Worm (Caenorhabditis elegans): ENCODE results near the gene fbxb-49.
"Not testable (repeated sequence)": the region's sequence is repeated elsewhere in the genome, so short reads cannot be mapped to it uniquely, and the experiment has no call there.

fbxb-49 gene

DNA sequence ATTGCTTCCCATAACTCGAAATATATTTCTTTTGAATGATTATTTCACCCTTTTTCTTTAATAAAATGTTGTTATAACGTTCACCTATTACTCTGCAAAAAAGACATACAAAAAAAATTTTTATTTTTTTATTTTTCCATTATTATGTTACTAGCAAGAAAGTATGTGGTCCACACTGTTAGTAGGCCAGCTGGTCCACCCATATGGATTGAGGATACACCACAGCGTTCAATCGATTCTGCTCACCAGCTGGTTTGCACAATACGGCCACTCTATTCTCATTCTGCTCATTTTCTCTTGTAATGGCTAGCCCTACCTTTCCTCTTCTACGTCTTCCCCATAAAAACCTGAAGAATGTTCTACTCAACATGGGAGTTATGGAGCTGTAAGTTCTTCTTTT lies 29.7 kb upstream of the fbxb-49 start, which contains the start of gene fbxb-44:
TSS of gene fbxb-44 (plus strand) at position 301 of the 400 bp plus-strand sequence.
- no peak for TF ChIP-seq hnd-1 (tag; optimal IDR thresholded peaks at IDR 0.05)

DNA sequence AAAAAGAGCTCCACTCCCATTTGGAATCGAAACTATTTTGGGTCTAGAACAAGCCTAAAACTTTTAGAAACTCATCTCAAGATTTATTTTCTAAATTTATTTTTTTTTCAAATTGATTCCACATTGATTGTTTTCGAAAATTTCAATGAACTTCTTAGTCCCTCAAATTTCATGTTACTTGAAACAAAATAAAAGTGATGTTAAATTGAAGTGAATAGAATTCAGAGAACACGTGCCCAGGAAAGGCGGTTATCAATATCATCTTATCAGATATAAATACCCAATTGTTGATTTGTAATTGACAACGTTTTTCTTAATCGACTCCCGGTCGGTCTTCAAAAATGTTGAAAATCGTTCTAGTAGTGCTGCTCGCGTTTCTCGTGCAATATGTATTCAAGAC lies 27.7 kb upstream of the fbxb-49 start, which contains the start of gene poml-4:
TSS of gene poml-4 (plus strand) at position 301 of the 400 bp plus-strand sequence.
- not testable (repeated sequence) for TF ChIP-seq ceh-36 (tag; optimal IDR thresholded peaks at IDR 0.05); aly-1 (tag; optimal IDR thresholded peaks at IDR 0.05); flt-1 (GFP tag; IDR thresholded peaks at IDR 0.05)

DNA sequence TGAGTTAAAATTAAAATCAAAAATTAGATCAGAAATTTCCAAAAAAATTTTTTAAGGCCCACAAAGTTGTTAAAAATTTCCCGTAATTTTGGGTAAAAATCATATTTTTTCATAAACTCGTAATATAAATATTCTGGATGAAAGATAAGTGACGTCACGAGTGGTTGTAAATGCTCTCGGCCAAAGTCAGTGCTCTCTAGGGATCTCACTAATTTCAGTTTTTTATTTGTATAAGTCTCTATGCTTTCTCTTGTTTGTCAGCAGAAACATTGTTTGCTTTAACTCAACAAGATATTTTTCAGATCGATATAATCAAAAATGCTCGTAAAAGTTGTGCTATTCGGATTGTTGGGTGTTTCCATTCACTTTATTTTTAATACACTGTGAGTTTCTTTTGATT lies 25.1 kb upstream of the fbxb-49 start, which contains the start of gene K05F6.4:
TSS of gene K05F6.4 (plus strand) at position 301 of the 400 bp plus-strand sequence.
- not testable (repeated sequence) for TF ChIP-seq aly-1 (tag; optimal IDR thresholded peaks at IDR 0.05); ama-1 (optimal IDR thresholded peaks at IDR 0.05); hnd-1 (tag; optimal IDR thresholded peaks at IDR 0.05)

DNA sequence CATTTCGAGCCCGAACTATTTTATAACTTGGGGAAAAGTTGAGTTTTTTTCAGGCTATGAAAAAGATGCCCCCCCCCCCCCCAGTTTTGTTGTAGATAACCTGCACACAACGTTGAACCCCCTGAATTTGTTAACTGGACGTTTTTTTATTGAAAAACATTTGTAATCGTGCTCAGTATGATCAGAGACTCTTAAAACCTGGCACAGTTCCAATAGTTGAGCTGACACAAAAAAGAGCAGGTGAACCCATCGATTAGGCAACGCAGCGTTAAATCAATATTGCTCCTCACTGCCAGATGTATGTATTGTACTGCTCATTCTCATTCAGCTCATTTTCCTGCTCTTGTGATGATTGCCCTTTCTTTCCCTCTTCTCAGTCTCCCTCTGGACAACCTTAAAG lies 22.7 kb upstream of the fbxb-49 start, which contains the start of gene K05F6.12:
TSS of gene K05F6.12 (plus strand) at position 301 of the 400 bp plus-strand sequence.
- TF ChIP-seq ceh-13 (GFP tag; optimal IDR thresholded peaks at IDR 0.05) (no peak), tbx-11 (GFP tag; IDR thresholded peaks at IDR 0.05) (no peak), tra-4 (tag; optimal IDR thresholded peaks at IDR 0.05) (no peak), hnd-1 (tag; optimal IDR thresholded peaks at IDR 0.05) (no peak), flt-1 (GFP tag; IDR thresholded peaks at IDR 0.05) (no peak), sea-1 (GFP tag; conservative IDR thresholded peaks at IDR 0.05) (no peak), ama-1 (optimal IDR thresholded peaks at IDR 0.05) (no peak)

DNA sequence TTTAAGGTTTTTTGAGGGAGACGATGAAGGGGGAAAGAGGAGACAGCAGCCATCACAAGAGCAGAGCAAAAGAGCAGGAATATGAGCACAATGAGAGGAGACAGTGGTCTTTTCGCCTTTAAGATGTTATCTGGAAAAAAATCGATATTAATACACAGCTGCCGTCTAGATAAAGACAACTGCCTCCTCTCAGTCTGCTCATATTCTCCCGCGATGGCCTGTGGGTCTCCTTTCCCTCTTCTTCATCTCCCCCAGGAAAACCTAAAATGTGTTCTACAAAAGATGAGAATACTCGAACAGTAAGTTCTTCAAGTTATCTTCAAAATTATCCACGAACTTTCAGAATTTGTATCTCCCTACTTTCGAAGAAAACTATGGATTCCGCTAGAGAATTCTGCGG lies 17.8 kb upstream of the fbxb-49 start, which contains the start of the genes fbxb-52 and fbxb-51:
TSS of gene fbxb-52 (minus strand) at position 101 of the 400 bp plus-strand sequence.
TSS of gene fbxb-51 (plus strand) at position 212 of the 400 bp plus-strand sequence.
- TF ChIP-seq hmg-4 (GFP tag; optimal IDR thresholded peaks at IDR 0.05) = no peak
- no peak for TF ChIP-seq pes-1 (GFP tag; IDR thresholded peaks at IDR 0.05)
- no peak for TF ChIP-seq ets-7 (tag; optimal IDR thresholded peaks at IDR 0.05)
- TF ChIP-seq tbx-37 (GFP tag; conservative IDR thresholded peaks at IDR 0.05) = no peak
- TF ChIP-seq aly-1 (tag; optimal IDR thresholded peaks at IDR 0.05) = no peak
- no peak for TF ChIP-seq ama-1 (optimal IDR thresholded peaks at IDR 0.05)
- TF ChIP-seq hmbx-1 (tag; optimal IDR thresholded peaks at IDR 0.05) = no peak
- no peak for TF ChIP-seq ceh-13 (GFP tag; optimal IDR thresholded peaks at IDR 0.05)
- no peak for TF ChIP-seq tra-4 (tag; optimal IDR thresholded peaks at IDR 0.05)
- TF ChIP-seq scrt-1 (GFP tag; IDR thresholded peaks at IDR 0.05) = no peak
- no peak for TF ChIP-seq hnd-1 (tag; optimal IDR thresholded peaks at IDR 0.05)
- TF ChIP-seq F13C5.2 (tag; optimal IDR thresholded peaks at IDR 0.05) = no peak

DNA sequence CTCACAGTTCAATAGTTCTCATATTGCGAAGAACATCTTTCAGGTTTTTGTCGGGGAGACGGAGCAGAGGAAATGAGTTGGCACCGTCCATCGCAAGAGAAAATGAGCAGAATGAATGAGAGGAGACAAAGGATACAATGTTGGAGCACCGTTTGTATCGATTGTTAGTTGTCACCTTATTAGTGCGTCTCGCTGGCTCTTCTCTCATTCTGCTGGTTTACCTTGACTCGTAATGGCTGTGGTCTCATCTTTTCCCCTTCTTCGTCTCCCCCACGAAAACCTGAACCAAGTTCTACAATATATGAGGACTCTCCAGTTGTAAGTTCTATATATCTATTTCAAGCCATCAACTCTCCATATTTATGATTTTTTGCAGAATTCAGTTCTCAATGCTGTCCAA lies 12.1 kb upstream of the fbxb-49 start, which contains the start of the genes fbxb-54 and fbxb-50:
TSS of gene fbxb-54 (minus strand) at position 101 of the 400 bp plus-strand sequence.
TSS of gene fbxb-50 (plus strand) at position 227 of the 400 bp plus-strand sequence.
- not testable (repeated sequence) for TF ChIP-seq ceh-36 (tag; optimal IDR thresholded peaks at IDR 0.05); hnd-1 (tag; optimal IDR thresholded peaks at IDR 0.05); tbx-37 (GFP tag; conservative IDR thresholded peaks at IDR 0.05)

DNA sequence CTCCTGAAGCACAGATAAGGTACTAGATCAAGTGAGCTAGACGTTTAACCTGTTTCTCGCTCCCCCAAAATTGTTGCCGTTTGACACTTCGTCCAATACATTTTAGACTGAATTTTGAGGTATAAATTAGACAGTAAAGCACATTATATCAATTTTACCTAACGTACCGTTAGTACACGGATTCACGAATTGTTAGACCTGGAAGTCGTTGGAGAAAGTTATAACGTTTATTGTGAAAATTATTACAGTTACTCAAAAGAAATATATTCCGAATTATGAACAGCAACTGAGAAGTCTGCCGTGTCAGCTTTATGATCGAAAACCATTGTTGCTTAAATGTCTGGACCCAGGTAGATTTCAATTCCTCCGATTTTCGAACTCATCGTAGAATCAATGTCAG lies 7.5 kb upstream of the fbxb-49 start:
- TF ChIP-seq tbx-11 (GFP tag; IDR thresholded peaks at IDR 0.05) (no peak), ceh-36 (tag; optimal IDR thresholded peaks at IDR 0.05) (no peak), B0310.2 (tag; optimal IDR thresholded peaks at IDR 0.05) (no peak), tbx-37 (GFP tag; conservative IDR thresholded peaks at IDR 0.05) (no peak), flt-1 (GFP tag; IDR thresholded peaks at IDR 0.05) (no peak), aly-1 (tag; optimal IDR thresholded peaks at IDR 0.05) (no peak), hmbx-1 (tag; optimal IDR thresholded peaks at IDR 0.05) (no peak), hmg-4 (GFP tag; optimal IDR thresholded peaks at IDR 0.05) (no peak), pes-1 (GFP tag; IDR thresholded peaks at IDR 0.05) (no peak), hnd-1 (tag; optimal IDR thresholded peaks at IDR 0.05) (no peak), tra-4 (tag; optimal IDR thresholded peaks at IDR 0.05) (no peak)

DNA sequence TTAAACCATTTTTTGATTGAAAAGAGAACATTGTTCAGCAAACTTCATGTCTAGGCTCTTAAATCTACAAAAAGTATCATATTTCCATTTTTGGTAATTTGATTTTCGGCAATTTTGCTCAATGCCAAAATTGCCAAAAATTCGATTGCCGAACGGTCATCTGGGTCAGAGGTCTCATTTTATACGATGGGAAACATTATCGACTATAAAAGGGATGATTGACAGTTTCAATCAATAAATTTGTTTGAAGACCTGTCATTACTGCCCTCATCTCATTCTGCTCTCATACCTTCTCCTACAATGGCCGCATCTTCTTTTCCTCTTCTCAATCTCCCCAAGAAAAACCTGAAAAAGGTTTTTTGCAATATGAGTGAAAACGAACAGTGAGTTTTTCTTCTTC lies 6.5 kb upstream of the fbxb-49 start, which contains the start of gene K05F6.14:
TSS of gene K05F6.14 (plus strand) at position 301 of the 400 bp plus-strand sequence.
- no peak for TF ChIP-seq flt-1 (GFP tag; IDR thresholded peaks at IDR 0.05)
- TF ChIP-seq B0310.2 (tag; optimal IDR thresholded peaks at IDR 0.05) = no peak
- TF ChIP-seq ama-1 (optimal IDR thresholded peaks at IDR 0.05) = no peak
- TF ChIP-seq ceh-13 (GFP tag; optimal IDR thresholded peaks at IDR 0.05) = no peak
- no peak for TF ChIP-seq ets-7 (tag; optimal IDR thresholded peaks at IDR 0.05)
- TF ChIP-seq hnd-1 (tag; optimal IDR thresholded peaks at IDR 0.05) = no peak
- no peak for TF ChIP-seq tbx-37 (GFP tag; conservative IDR thresholded peaks at IDR 0.05)
- no peak for TF ChIP-seq hmbx-1 (tag; optimal IDR thresholded peaks at IDR 0.05)
- TF ChIP-seq F13C5.2 (tag; optimal IDR thresholded peaks at IDR 0.05) = no peak
- TF ChIP-seq tbx-11 (GFP tag; IDR thresholded peaks at IDR 0.05) = no peak
- no peak for TF ChIP-seq sea-1 (GFP tag; conservative IDR thresholded peaks at IDR 0.05)
- no peak for TF ChIP-seq ceh-36 (tag; optimal IDR thresholded peaks at IDR 0.05)
- no peak for TF ChIP-seq scrt-1 (GFP tag; IDR thresholded peaks at IDR 0.05)
- TF ChIP-seq hmg-4 (GFP tag; optimal IDR thresholded peaks at IDR 0.05) = no peak
- TF ChIP-seq aly-1 (tag; optimal IDR thresholded peaks at IDR 0.05) = no peak
- no peak for TF ChIP-seq tra-4 (tag; optimal IDR thresholded peaks at IDR 0.05)
- TF ChIP-seq pes-1 (GFP tag; IDR thresholded peaks at IDR 0.05) = no peak

DNA sequence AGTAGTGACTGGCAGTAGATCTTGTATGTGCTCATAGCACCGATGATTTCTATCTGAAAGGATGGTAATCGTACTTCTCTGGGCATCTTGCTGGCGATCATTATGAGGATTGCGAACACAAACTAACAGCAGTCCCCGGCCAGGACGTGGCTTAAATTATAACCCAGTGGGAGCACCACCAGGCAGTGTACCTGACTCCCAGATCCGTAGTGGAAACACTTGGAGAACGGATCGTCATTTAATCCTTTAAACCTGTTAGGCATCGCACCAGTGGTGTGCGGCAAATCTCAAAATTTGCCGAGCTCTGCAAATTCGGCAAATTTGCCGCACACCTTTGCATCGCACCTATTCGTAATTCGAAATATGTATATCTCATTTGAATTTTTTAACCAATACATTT lies 668 bp upstream of the fbxb-49 start, which contains the start of gene K05F6.8:
TSS of gene K05F6.8 (minus strand) at position 101 of the 400 bp plus-strand sequence.
- TF ChIP-seq ets-7 (tag; optimal IDR thresholded peaks at IDR 0.05) (no peak), tbx-11 (GFP tag; IDR thresholded peaks at IDR 0.05) (no peak), ceh-13 (GFP tag; optimal IDR thresholded peaks at IDR 0.05) (no peak)
